Worm (Caenorhabditis elegans) whole organism, L1 larva: ENCODE results near the gene ZK666.2.
A peak's percentile ranks its signal among the peaks of the same experiment; 100 is the strongest.

ENCODE experiments used
- C04F5.9 ChIP-seq: sonication (generic microtip); optimal IDR thresholded peaks from 2 replicates; lab custom pipeline; 2016; ENCODE audit warnings: missing genetic modification characterization, missing compliant biosample characterization
- C34B4.2 ChIP-seq: sonication (generic microtip); optimal IDR thresholded peaks from 2 replicates; lab custom pipeline; 2017; ENCODE audit warnings: mild to moderate bottlenecking, missing genetic modification characterization, missing compliant biosample characterization
- Y116A8C.19 ChIP-seq: sonication (generic microtip); optimal IDR thresholded peaks from 2 replicates; lab custom pipeline; 2016; ENCODE audit warnings: missing compliant biosample characterization, missing genetic modification characterization, borderline replicate concordance
- alr-1 ChIP-seq: fragments of 200-800 bp; sonication (Bioruptor generic); optimal IDR thresholded peaks from 2 replicates; lab custom pipeline; 2018; ENCODE audit warnings: borderline replicate concordance, mild to moderate bottlenecking, missing genetic modification characterization, missing compliant biosample characterization
- aly-2 ChIP-seq: fragments of 150-350 bp; optimal IDR thresholded peaks from 2 replicates; lab custom pipeline; 2014; ENCODE audit warnings: missing biosample characterization, missing genetic modification characterization
- blmp-1 ChIP-seq: fragments of 150-350 bp; optimal IDR thresholded peaks from 2 replicates; lab custom pipeline; 2014; ENCODE audit warnings: missing biosample characterization, missing genetic modification characterization
- ceh-63 ChIP-seq: fragments of 200-800 bp; sonication (Bioruptor generic); optimal IDR thresholded peaks from 2 replicates; lab custom pipeline; 2018; ENCODE audit warnings: mild to moderate bottlenecking, missing genetic modification characterization, missing compliant biosample characterization
- ceh-8 ChIP-seq: fragments of 200-800 bp; sonication (Bioruptor generic); optimal IDR thresholded peaks from 2 replicates; lab custom pipeline; 2018; ENCODE audit warnings: mild to moderate bottlenecking, missing genetic modification characterization, moderate library complexity, missing compliant biosample characterization
- ceh-88 ChIP-seq: fragments of 200-800 bp; sonication (Bioruptor generic); IDR thresholded peaks from 2 replicates; pipeline ENCODE4 v1.3.6; 2022; ENCODE audit warnings: missing genetic modification characterization, missing compliant biosample characterization
- ceh-90 ChIP-seq: sonication (generic microtip); optimal IDR thresholded peaks from 2 replicates; lab custom pipeline; 2016; ENCODE audit warnings: missing genetic modification characterization, missing compliant biosample characterization
- ces-1 ChIP-seq: fragments of 150-350 bp; optimal IDR thresholded peaks from 2 replicates; lab custom pipeline; 2014; ENCODE audit warnings: missing biosample characterization, missing genetic modification reagents, missing genetic modification characterization
- dsc-1 ChIP-seq: sonication (generic microtip); optimal IDR thresholded peaks from 2 replicates; lab custom pipeline; 2016; ENCODE audit warnings: mild to moderate bottlenecking, missing genetic modification characterization, missing compliant biosample characterization
- efl-1 ChIP-seq, 4 experiments: fragments of 150-350 bp; optimal IDR thresholded peaks in 3 of 4; peaks in 1 of 4; 1 replicate in 1 of 4; 2 replicates in 3 of 4; lab custom pipeline; 2014; ENCODE audit warnings: missing biosample characterization in 2 of 4, missing genetic modification characterization in 2 of 4, missing genetic modification reagents in 2 of 4
- efl-3 ChIP-seq: fragments of 200-800 bp; sonication (Bioruptor generic); optimal IDR thresholded peaks from 2 replicates; lab custom pipeline; 2018; ENCODE audit warnings: mild to moderate bottlenecking, missing genetic modification characterization, missing compliant biosample characterization
- egl-13 ChIP-seq: sonication (generic microtip); optimal IDR thresholded peaks from 2 replicates; lab custom pipeline; 2016; ENCODE audit warnings: missing genotype, missing genetic modification reagents, missing genetic modification characterization, missing compliant biosample characterization
- elt-3 ChIP-seq, 6 experiments: fragments of 150-350 bp in 1 of 6; sonication (generic microtip); optimal IDR thresholded peaks; 2 replicates each; lab custom pipeline; 2017 to 2018; ENCODE audit warnings: missing biosample characterization in 6 of 6, missing genetic modification characterization in 6 of 6, inconsistent platforms in 1 of 6
- fkh-4 ChIP-seq: sonication (generic microtip); optimal IDR thresholded peaks from 2 replicates; lab custom pipeline; 2016; ENCODE audit warnings: missing compliant biosample characterization, missing genetic modification characterization, borderline replicate concordance
- fkh-8 ChIP-seq: sonication (generic microtip); optimal IDR thresholded peaks from 2 replicates; lab custom pipeline; 2016; ENCODE audit warnings: mild to moderate bottlenecking, missing genetic modification characterization, missing compliant biosample characterization
- grh-1 ChIP-seq: fragments of 200-800 bp; sonication (Bioruptor generic); IDR thresholded peaks from 2 replicates; pipeline ENCODE4 v1.3.6; 2022; ENCODE audit warnings: missing genetic modification reagents, missing genetic modification characterization, missing compliant biosample characterization
- hlh-17 ChIP-seq: fragments of 200-800 bp; sonication (Bioruptor generic); optimal IDR thresholded peaks from 2 replicates; lab custom pipeline; 2018; ENCODE audit warnings: missing genetic modification characterization, mild to moderate bottlenecking, missing compliant biosample characterization, moderate library complexity, borderline replicate concordance
- hlh-4 ChIP-seq: sonication (generic microtip); optimal IDR thresholded peaks from 2 replicates; lab custom pipeline; 2016; ENCODE audit warnings: mild to moderate bottlenecking, missing genetic modification characterization, missing compliant biosample characterization
- hpl-2 ChIP-seq: fragments of 150-350 bp; optimal IDR thresholded peaks from 2 replicates; lab custom pipeline; 2014; ENCODE audit warnings: missing biosample characterization, missing genetic modification reagents, missing genetic modification characterization
- lin-13 ChIP-seq: fragments of 150-350 bp; optimal IDR thresholded peaks from 2 replicates; lab custom pipeline; 2014; ENCODE audit warnings: missing biosample characterization, missing genetic modification reagents, missing genetic modification characterization
- lin-14 ChIP-seq: fragments of 200-800 bp; sonication (Bioruptor generic); optimal IDR thresholded peaks from 2 replicates; lab custom pipeline; 2018; ENCODE audit warnings: mild to moderate bottlenecking, missing genetic modification characterization, moderate library complexity, missing compliant biosample characterization
- lir-3 ChIP-seq: sonication (generic microtip); optimal IDR thresholded peaks from 2 replicates; lab custom pipeline; 2016; ENCODE audit warnings: mild to moderate bottlenecking, missing genetic modification characterization, moderate library complexity, missing compliant biosample characterization; ENCODE audit not compliant: poor library complexity
- lsy-2 ChIP-seq, 2 experiments: fragments of 150-350 bp; optimal IDR thresholded peaks; 2 replicates each; lab custom pipeline; 2014; ENCODE audit warnings: missing biosample characterization in 2 of 2, missing genetic modification characterization in 2 of 2
- mab-9 ChIP-seq: fragments of 200-800 bp; sonication (Bioruptor generic); IDR thresholded peaks from 2 replicates; pipeline ENCODE4 v1.3.6; 2022; ENCODE audit warnings: missing genetic modification reagents, missing genetic modification characterization, missing compliant biosample characterization
- mef-2 ChIP-seq: fragments of 150-350 bp; optimal IDR thresholded peaks from 2 replicates; lab custom pipeline; 2014; ENCODE audit warnings: missing biosample characterization, missing genetic modification characterization
- nhr-11 ChIP-seq: fragments of 150-350 bp; optimal IDR thresholded peaks from 2 replicates; lab custom pipeline; 2014; ENCODE audit warnings: missing biosample characterization, missing genetic modification characterization
- nhr-237 ChIP-seq: fragments of 150-350 bp; optimal IDR thresholded peaks from 2 replicates; lab custom pipeline; 2014; ENCODE audit warnings: missing biosample characterization, missing genetic modification characterization
- nhr-28 ChIP-seq: fragments of 150-350 bp; optimal IDR thresholded peaks from 2 replicates; lab custom pipeline; 2014; ENCODE audit warnings: missing biosample characterization, missing genetic modification characterization
- nhr-47 ChIP-seq: sonication (generic microtip); optimal IDR thresholded peaks from 2 replicates; lab custom pipeline; 2016; ENCODE audit warnings: mild to moderate bottlenecking, missing genetic modification characterization, moderate library complexity, missing compliant biosample characterization
- nhr-71 ChIP-seq: sonication (generic microtip); optimal IDR thresholded peaks from 2 replicates; lab custom pipeline; 2016; ENCODE audit warnings: mild to moderate bottlenecking, missing genetic modification characterization, moderate library complexity, missing compliant biosample characterization
- nhr-76 ChIP-seq: sonication (generic microtip); optimal IDR thresholded peaks from 2 replicates; lab custom pipeline; 2017; ENCODE audit warnings: missing biosample characterization, missing genetic modification characterization
- nhr-84 ChIP-seq: sonication (generic microtip); optimal IDR thresholded peaks from 2 replicates; lab custom pipeline; 2017; ENCODE audit warnings: missing biosample characterization, missing genetic modification characterization
- nhr-85 ChIP-seq: sonication (generic microtip); peaks from one replicate; lab custom pipeline; 2016; ENCODE audit warnings: missing genetic modification characterization, inconsistent platforms, missing compliant biosample characterization
- nhr-90 ChIP-seq: sonication (generic microtip); optimal IDR thresholded peaks from 2 replicates; lab custom pipeline; 2016; ENCODE audit warnings: mild to moderate bottlenecking, missing genetic modification characterization, missing compliant biosample characterization; ENCODE audit not compliant: poor library complexity
- pax-3 ChIP-seq: fragments of 200-800 bp; sonication (Bioruptor generic); optimal IDR thresholded peaks from 2 replicates; lab custom pipeline; 2018; ENCODE audit warnings: mild to moderate bottlenecking, missing genetic modification characterization, moderate library complexity, missing compliant biosample characterization
- pqm-1 ChIP-seq: sonication (generic microtip); optimal IDR thresholded peaks from 3 replicates; lab custom pipeline; 2017; ENCODE audit warnings: missing biosample characterization, missing genetic modification characterization
- snpc-4 ChIP-seq: fragments of 150-350 bp; optimal IDR thresholded peaks from 2 replicates; lab custom pipeline; 2014; ENCODE audit warnings: missing biosample characterization, missing genetic modification characterization
- sptf-1 ChIP-seq: fragments of 150-350 bp; optimal IDR thresholded peaks from 2 replicates; lab custom pipeline; 2014; ENCODE audit warnings: missing biosample characterization, missing genetic modification characterization
- swsn-7 ChIP-seq: sonication (generic microtip); optimal IDR thresholded peaks from 2 replicates; lab custom pipeline; 2016; ENCODE audit warnings: missing genetic modification characterization, missing compliant biosample characterization
- tlp-1 ChIP-seq: fragments of 150-350 bp; optimal IDR thresholded peaks from 2 replicates; lab custom pipeline; 2014; ENCODE audit warnings: missing biosample characterization, missing genetic modification characterization
- unc-130 ChIP-seq: fragments of 150-350 bp; optimal IDR thresholded peaks from 2 replicates; lab custom pipeline; 2017; ENCODE audit warnings: missing biosample characterization, missing genetic modification characterization, inconsistent platforms
- unc-30 ChIP-seq: sonication (generic microtip); optimal IDR thresholded peaks from 2 replicates; lab custom pipeline; 2017; ENCODE audit warnings: missing biosample characterization, missing genetic modification characterization
- unc-62 ChIP-seq: fragments of 150-350 bp; optimal IDR thresholded peaks from 2 replicates; lab custom pipeline; 2014; ENCODE audit warnings: missing biosample characterization, missing genetic modification reagents, missing genetic modification characterization
- unc-98 ChIP-seq: fragments of 200-800 bp; sonication (Bioruptor generic); IDR thresholded peaks from 2 replicates; pipeline ENCODE4 v1.3.6; 2022; ENCODE audit warnings: missing genetic modification characterization, missing compliant biosample characterization
- vab-15 ChIP-seq: sonication (generic microtip); optimal IDR thresholded peaks from 2 replicates; lab custom pipeline; 2017; ENCODE audit warnings: missing genotype, mild to moderate bottlenecking, missing genetic modification characterization, missing compliant biosample characterization
- xbp-1 ChIP-seq: sonication (generic microtip); optimal IDR thresholded peaks from 2 replicates; lab custom pipeline; 2016; ENCODE audit warnings: missing genetic modification characterization, missing compliant biosample characterization
- zag-1 ChIP-seq: fragments of 150-350 bp; optimal IDR thresholded peaks from 2 replicates; lab custom pipeline; 2014; ENCODE audit warnings: missing biosample characterization, missing genetic modification characterization
- zip-4 ChIP-seq: fragments of 200-800 bp; sonication (Bioruptor generic); optimal IDR thresholded peaks from 2 replicates; lab custom pipeline; 2018; ENCODE audit warnings: mild to moderate bottlenecking, missing genetic modification characterization, moderate library complexity, missing compliant biosample characterization
- ztf-4 ChIP-seq: fragments of 150-350 bp; optimal IDR thresholded peaks from 2 replicates; lab custom pipeline; 2014; ENCODE audit warnings: missing biosample characterization, missing genetic modification characterization

The ZK666.2 gene

DNA sequence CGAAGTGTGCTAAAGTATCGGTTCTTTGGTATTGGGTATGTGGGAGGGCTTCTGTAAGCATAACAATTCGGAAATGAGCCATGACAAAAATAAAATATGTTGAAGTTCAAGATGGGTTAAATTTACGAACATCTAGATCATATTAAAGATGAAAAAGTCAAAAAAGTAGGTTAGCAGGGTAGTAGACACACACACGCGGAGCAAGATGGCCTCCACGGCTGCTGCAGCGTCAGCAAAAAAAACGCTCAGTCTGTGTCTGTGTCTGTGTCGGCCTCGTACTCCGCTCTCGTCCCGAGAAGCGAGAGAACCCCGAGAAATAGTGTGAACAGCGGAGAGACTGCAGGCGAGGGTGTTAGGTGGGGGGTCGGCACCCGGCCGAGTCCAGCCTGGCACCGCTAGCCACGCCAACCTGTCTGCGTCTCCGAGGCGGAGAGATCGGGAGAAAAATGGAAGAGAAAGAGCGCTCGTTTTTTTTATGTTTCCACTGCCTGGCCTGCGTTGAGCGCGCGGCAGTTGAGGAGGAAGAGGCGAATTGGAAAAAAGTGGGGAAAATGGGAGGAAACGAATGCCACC, 30.9 kb upstream of the ZK666.2 start, which contains the start of gene myrf-1:
myrf-1 (minus strand) TSS at position 51 of the 573 bp plus-strand sequence.
- TF ChIP-seq unc-30 (tag; lab: Kevin White, UChicago): no peak
- TF ChIP-seq lir-3 (tag; lab: Kevin White, UChicago): peak; percentile 58
- TF ChIP-seq aly-2 (tag; lab: Kevin White, UChicago): no peak
- peak; percentile 73 for TF ChIP-seq blmp-1 (tag; lab: Kevin White, UChicago)
- TF ChIP-seq fkh-4 (tag; lab: Kevin White, UChicago): no peak
- no peak for TF ChIP-seq hlh-4 (tag; lab: Kevin White, UChicago)
- no peak for TF ChIP-seq ceh-63 (GFP tag; lab: Kevin White, UChicago)
- TF ChIP-seq zag-1 (tag; lab: Kevin White, UChicago): no peak
- TF ChIP-seq Y116A8C.19 (tag; lab: Kevin White, UChicago): no peak
- no peak for TF ChIP-seq nhr-84 (tag; lab: Kevin White, UChicago)
- TF ChIP-seq alr-1: no peak
- peak; percentile 90 for TF ChIP-seq fkh-8
- TF ChIP-seq lin-13 (GFP tag; lab: Kevin White, UChicago): peak; percentile 52
- TF ChIP-seq ceh-90 (tag; lab: Kevin White, UChicago): no peak
- peak; percentile 89 for TF ChIP-seq swsn-7
- TF ChIP-seq pqm-1 (tag; lab: Kevin White, UChicago): no peak
- TF ChIP-seq pax-3 (tag; lab: Kevin White, UChicago): peak; percentile 37
- TF ChIP-seq C34B4.2: no peak
- peak; percentile 48 for TF ChIP-seq snpc-4 (tag; lab: Kevin White, UChicago)
- TF ChIP-seq vab-15 (tag; lab: Kevin White, UChicago): no peak
- no peak for TF ChIP-seq unc-62 (GFP tag; lab: Kevin White, UChicago)
- TF ChIP-seq xbp-1 (tag; lab: Kevin White, UChicago): peak; percentile 70
- TF ChIP-seq C04F5.9: no peak
- peak; percentile 10 for TF ChIP-seq mef-2 (tag; lab: Kevin White, UChicago)
- no peak for TF ChIP-seq nhr-28 (tag; lab: Kevin White, UChicago)
- TF ChIP-seq nhr-11 (tag; lab: Kevin White, UChicago): peak; percentile 84
- TF ChIP-seq hlh-17 (GFP tag; lab: Kevin White, UChicago): no peak
- peak; percentile 84 for TF ChIP-seq egl-13
- TF ChIP-seq lsy-2 (tag; optimal IDR thresholded peaks at IDR 0.05; lab: Kevin White, UChicago): peak; percentile 68 to 76
- TF ChIP-seq sptf-1 (tag; lab: Kevin White, UChicago): no peak
- no peak for TF ChIP-seq ceh-88 (GFP tag; lab: Robert Waterston, UW)
- TF ChIP-seq dsc-1 (tag; lab: Kevin White, UChicago): peak; percentile 77
- TF ChIP-seq tlp-1 (tag; lab: Kevin White, UChicago): no peak
- peak; percentile 64 for TF ChIP-seq grh-1 (GFP tag; lab: Robert Waterston, UW)
- peak; percentile 80 for TF ChIP-seq ztf-4 (tag; lab: Kevin White, UChicago)
- TF ChIP-seq nhr-237 (tag; lab: Kevin White, UChicago): peak; percentile 51
- TF ChIP-seq ceh-8 (GFP tag; lab: Kevin White, UChicago): peak; percentile 85
- TF ChIP-seq lin-14 (GFP tag; lab: Kevin White, UChicago): peak; percentile 97
- TF ChIP-seq nhr-85 (tag; lab: Kevin White, UChicago): peak; percentile 99
- TF ChIP-seq nhr-90 (tag; lab: Kevin White, UChicago): peak; percentile 73
- peak in 1 of 6 experiments; percentile 9 for TF ChIP-seq elt-3 (tag; optimal IDR thresholded peaks at IDR 0.05; lab: Kevin White, UChicago)
- TF ChIP-seq ces-1: no peak
- TF ChIP-seq unc-98 (GFP tag; lab: Robert Waterston, UW): no peak
- peak; percentile 85 for TF ChIP-seq nhr-47 (tag; lab: Kevin White, UChicago)
- no peak for TF ChIP-seq nhr-76 (tag; lab: Kevin White, UChicago)
- TF ChIP-seq nhr-71 (tag; lab: Kevin White, UChicago): peak; percentile 91
- TF ChIP-seq unc-130 (tag; lab: Kevin White, UChicago): peak; percentile 70
- peak; percentile 22 for TF ChIP-seq efl-3 (GFP tag; lab: Kevin White, UChicago)
- TF ChIP-seq zip-4 (GFP tag; lab: Kevin White, UChicago): peak; percentile 36
- no peak for TF ChIP-seq hpl-2 (GFP tag; lab: Kevin White, UChicago)
- TF ChIP-seq mab-9: peak; percentile 53; the same call in 1 of the 2 replicates
- peak; percentile 72 to 79 for TF ChIP-seq efl-1 (optimal IDR thresholded peaks at IDR 0.05; lab: Kevin White, UChicago)
- TF ChIP-seq efl-1 (GFP tag; optimal IDR thresholded peaks at IDR 0.05 in 1 of 2; lab: Kevin White, UChicago): peak; percentile 55 to 91
